Worm (Caenorhabditis elegans) whole organism, young adult: Measurements from ENCODE around the gene kat-1.
A peak's percentile ranks its signal among the peaks of the same experiment; 100 is the strongest.

ENCODE experiments used
- B0336.3 ChIP-seq: fragments of 200-800 bp; sonication (Bioruptor generic); IDR thresholded peaks from 2 replicates; pipeline ENCODE4 v1.3.6; 2022; ENCODE audit warnings: missing genetic modification characterization, missing compliant biosample characterization
- C06A6.2 ChIP-seq: fragments of 200-800 bp; sonication (Bioruptor generic); conservative IDR thresholded peaks from 2 replicates; pipeline ENCODE4 v1.3.6; 2022; ENCODE audit warnings: missing genetic modification characterization, missing compliant biosample characterization
- F57C9.4 ChIP-seq: sonication (generic microtip); optimal IDR thresholded peaks from 2 replicates; lab custom pipeline; 2017; ENCODE audit warnings: mild to moderate bottlenecking, missing genetic modification characterization, missing compliant biosample characterization
- T07F8.4 ChIP-seq: sonication (generic microtip); optimal IDR thresholded peaks from 2 replicates; lab custom pipeline; 2016; ENCODE audit warnings: mild to moderate bottlenecking, missing genetic modification characterization, moderate library complexity, missing compliant biosample characterization
- Y53G8AR.9 ChIP-seq: fragments of 200-800 bp; sonication (Bioruptor generic); conservative IDR thresholded peaks from 2 replicates; pipeline ENCODE4 v1.3.6; 2022; ENCODE audit warnings: missing genetic modification reagents, missing genetic modification characterization, missing compliant biosample characterization
- aptf-2 ChIP-seq: fragments of 200-800 bp; sonication (Bioruptor generic); conservative IDR thresholded peaks from 2 replicates; pipeline ENCODE4 v1.3.6; 2022; ENCODE audit warnings: missing genetic modification reagents, missing genetic modification characterization, missing compliant biosample characterization
- attf-3 ChIP-seq: fragments of 200-800 bp; sonication (Bioruptor generic); conservative IDR thresholded peaks from 2 replicates; pipeline ENCODE4 v1.3.6; 2022; ENCODE audit warnings: missing genetic modification reagents, missing genetic modification characterization, missing compliant biosample characterization
- attf-5 ChIP-seq: fragments of 200-800 bp; sonication (Bioruptor generic); optimal IDR thresholded peaks from 2 replicates; lab custom pipeline; 2018; ENCODE audit warnings: mild to moderate bottlenecking, missing genetic modification characterization, missing compliant biosample characterization
- attf-6 ChIP-seq: fragments of 200-800 bp; sonication (Bioruptor generic); IDR thresholded peaks from 2 replicates; pipeline ENCODE4 v1.3.6; 2022; ENCODE audit warnings: missing genetic modification reagents, missing genetic modification characterization, missing compliant biosample characterization
- bed-2 ChIP-seq: fragments of 200-800 bp; sonication (Bioruptor generic); IDR thresholded peaks from 2 replicates; pipeline ENCODE4 v1.3.6; 2022; ENCODE audit warnings: missing genetic modification reagents, missing genetic modification characterization, missing compliant biosample characterization
- cebp-2 ChIP-seq: fragments of 200-800 bp; sonication (Bioruptor generic); IDR thresholded peaks from 2 replicates; pipeline ENCODE4 v1.3.6; 2022; ENCODE audit warnings: missing genetic modification characterization, missing compliant biosample characterization
- ceh-58 ChIP-seq: fragments of 200-800 bp; sonication (Bioruptor generic); IDR thresholded peaks from 2 replicates; pipeline ENCODE4 v1.3.6; 2022; ENCODE audit warnings: missing genetic modification characterization, missing compliant biosample characterization
- ceh-79 ChIP-seq: sonication (generic microtip); optimal IDR thresholded peaks from 2 replicates; lab custom pipeline; 2017; ENCODE audit warnings: mild to moderate bottlenecking, missing genetic modification characterization, missing compliant biosample characterization
- ceh-91 ChIP-seq: fragments of 200-800 bp; sonication (Bioruptor generic); IDR thresholded peaks from 2 replicates; pipeline ENCODE4 v1.3.6; 2022; ENCODE audit warnings: missing genetic modification reagents, missing genetic modification characterization, missing compliant biosample characterization
- chd-7 ChIP-seq: sonication (generic microtip); optimal IDR thresholded peaks from 2 replicates; lab custom pipeline; 2016; ENCODE audit warnings: mild to moderate bottlenecking, missing genetic modification characterization, moderate library complexity, missing compliant biosample characterization
- die-1 ChIP-seq: sonication (generic microtip); optimal IDR thresholded peaks from 2 replicates; lab custom pipeline; 2016; ENCODE audit warnings: missing genotype, mild to moderate bottlenecking, missing genetic modification characterization, missing compliant biosample characterization
- dpff-1 ChIP-seq: sonication (generic microtip); optimal IDR thresholded peaks from 2 replicates; lab custom pipeline; 2017; ENCODE audit warnings: mild to moderate bottlenecking, missing genetic modification characterization, missing compliant biosample characterization
- ets-4 ChIP-seq: fragments of 200-800 bp; sonication (Bioruptor generic); optimal IDR thresholded peaks from 2 replicates; lab custom pipeline; 2018; ENCODE audit warnings: mild to moderate bottlenecking, missing genetic modification characterization, missing compliant biosample characterization
- hlh-12 ChIP-seq: sonication (generic microtip); optimal IDR thresholded peaks from 2 replicates; lab custom pipeline; 2016; ENCODE audit warnings: missing genetic modification characterization, missing compliant biosample characterization
- hmg-1.2 ChIP-seq: fragments of 200-800 bp; sonication (Bioruptor generic); IDR thresholded peaks from 2 replicates; pipeline ENCODE4 v1.3.6; 2022; ENCODE audit warnings: missing genetic modification reagents, missing genetic modification characterization, missing compliant biosample characterization
- lag-1 ChIP-seq: fragments of 200-800 bp; sonication (Bioruptor generic); IDR thresholded peaks from 2 replicates; pipeline ENCODE4 v1.3.6; 2022; ENCODE audit warnings: missing genetic modification reagents, missing genetic modification characterization, missing compliant biosample characterization
- let-526 ChIP-seq: fragments of 200-800 bp; sonication (Bioruptor generic); IDR thresholded peaks from 2 replicates; pipeline ENCODE4 v1.3.6; 2022; ENCODE audit warnings: missing genetic modification reagents, missing genetic modification characterization, missing compliant biosample characterization
- lin-26 ChIP-seq: fragments of 200-800 bp; sonication (Bioruptor generic); IDR thresholded peaks from 2 replicates; pipeline ENCODE4 v1.3.6; 2022; ENCODE audit warnings: missing genetic modification reagents, missing genetic modification characterization, missing compliant biosample characterization
- lir-1 ChIP-seq: fragments of 200-800 bp; sonication (Bioruptor generic); conservative IDR thresholded peaks from 2 replicates; pipeline ENCODE4 v1.3.6; 2022; ENCODE audit warnings: missing genetic modification reagents, missing genetic modification characterization, missing compliant biosample characterization
- madf-10 ChIP-seq: sonication (generic microtip); optimal IDR thresholded peaks from 2 replicates; lab custom pipeline; 2016; ENCODE audit warnings: mild to moderate bottlenecking, missing genetic modification characterization, missing compliant biosample characterization
- mcd-1 ChIP-seq: fragments of 200-800 bp; sonication (Bioruptor generic); IDR thresholded peaks from 2 replicates; pipeline ENCODE4 v1.3.6; 2022; ENCODE audit warnings: missing genetic modification reagents, missing genetic modification characterization, missing compliant biosample characterization
- nfya-1 ChIP-seq: sonication (generic microtip); optimal IDR thresholded peaks from 2 replicates; lab custom pipeline; 2017; ENCODE audit warnings: antibody characterized with exemption, missing compliant biosample characterization, missing genetic modification characterization, borderline replicate concordance; ENCODE audit not compliant: insufficient read depth
- nfya-2 ChIP-seq: fragments of 200-800 bp; sonication (Bioruptor generic); IDR thresholded peaks from 2 replicates; pipeline ENCODE4 v1.3.6; 2022; ENCODE audit warnings: missing genetic modification reagents, missing genetic modification characterization, missing compliant biosample characterization
- nfyb-1 ChIP-seq: fragments of 200-800 bp; sonication (Bioruptor generic); IDR thresholded peaks from 2 replicates; pipeline ENCODE4 v1.3.6; 2022; ENCODE audit warnings: missing genetic modification reagents, missing genetic modification characterization, missing compliant biosample characterization
- nhr-120 ChIP-seq: fragments of 200-800 bp; sonication (Bioruptor generic); IDR thresholded peaks from 2 replicates; pipeline ENCODE4 v1.3.6; 2022; ENCODE audit warnings: missing genetic modification characterization, missing compliant biosample characterization
- nhr-27 ChIP-seq: fragments of 200-800 bp; sonication (Bioruptor generic); optimal IDR thresholded peaks from 2 replicates; lab custom pipeline; 2018; ENCODE audit warnings: mild to moderate bottlenecking, missing genetic modification characterization, moderate library complexity, missing compliant biosample characterization
- pbrm-1 ChIP-seq: fragments of 200-800 bp; sonication (Bioruptor generic); IDR thresholded peaks from 2 replicates; pipeline ENCODE4 v1.3.6; 2022; ENCODE audit warnings: missing genetic modification reagents, missing genetic modification characterization, missing compliant biosample characterization
- rpc-1 ChIP-seq, 2 experiments: fragments of 150-350 bp in 1 of 2; sonication (generic microtip) in 1 of 2; optimal IDR thresholded peaks; 2 replicates each; lab custom pipeline; 2014 to 2018; ENCODE audit warnings: missing biosample characterization in 1 of 2, missing genetic modification characterization in 1 of 2, missing genetic modification reagents in 1 of 2, missing genotype in 1 of 2
- snpc-1.1 ChIP-seq: sonication (generic microtip); optimal IDR thresholded peaks from 2 replicates; lab custom pipeline; 2017; ENCODE audit warnings: missing genetic modification characterization, mild to moderate bottlenecking, missing compliant biosample characterization, antibody characterized with exemption, moderate library complexity, missing genotype, missing genetic modification reagents; ENCODE audit not compliant: insufficient read depth
- snpc-1.3 ChIP-seq: sonication (generic microtip); optimal IDR thresholded peaks from 2 replicates; lab custom pipeline; 2017; ENCODE audit warnings: missing genetic modification characterization, mild to moderate bottlenecking, missing compliant biosample characterization, antibody characterized with exemption, moderate library complexity, missing genotype, missing genetic modification reagents; ENCODE audit not compliant: insufficient read depth
- snpc-3.4 ChIP-seq: sonication (generic microtip); optimal IDR thresholded peaks from 2 replicates; lab custom pipeline; 2017; ENCODE audit warnings: missing genetic modification characterization, mild to moderate bottlenecking, missing compliant biosample characterization, antibody characterized with exemption, moderate library complexity, missing genotype, missing genetic modification reagents
- ztf-18 ChIP-seq: sonication (generic microtip); optimal IDR thresholded peaks from 2 replicates; lab custom pipeline; 2016; ENCODE audit warnings: missing genotype, mild to moderate bottlenecking, missing genetic modification characterization, missing compliant biosample characterization
- ztf-25 ChIP-seq: fragments of 200-800 bp; sonication (Bioruptor generic); IDR thresholded peaks from 2 replicates; pipeline ENCODE4 v1.3.6; 2022; ENCODE audit warnings: missing genetic modification reagents, missing genetic modification characterization, missing compliant biosample characterization
- ztf-3 ChIP-seq: fragments of 200-800 bp; sonication (Bioruptor generic); optimal IDR thresholded peaks from 2 replicates; lab custom pipeline; 2018; ENCODE audit warnings: mild to moderate bottlenecking, missing genetic modification characterization, missing compliant biosample characterization
- ztf-6 ChIP-seq: fragments of 200-800 bp; sonication (Bioruptor generic); IDR thresholded peaks from 2 replicates; pipeline ENCODE4 v1.3.6; 2022; ENCODE audit warnings: missing genetic modification reagents, missing genetic modification characterization, missing compliant biosample characterization

The kat-1 gene

DNA sequence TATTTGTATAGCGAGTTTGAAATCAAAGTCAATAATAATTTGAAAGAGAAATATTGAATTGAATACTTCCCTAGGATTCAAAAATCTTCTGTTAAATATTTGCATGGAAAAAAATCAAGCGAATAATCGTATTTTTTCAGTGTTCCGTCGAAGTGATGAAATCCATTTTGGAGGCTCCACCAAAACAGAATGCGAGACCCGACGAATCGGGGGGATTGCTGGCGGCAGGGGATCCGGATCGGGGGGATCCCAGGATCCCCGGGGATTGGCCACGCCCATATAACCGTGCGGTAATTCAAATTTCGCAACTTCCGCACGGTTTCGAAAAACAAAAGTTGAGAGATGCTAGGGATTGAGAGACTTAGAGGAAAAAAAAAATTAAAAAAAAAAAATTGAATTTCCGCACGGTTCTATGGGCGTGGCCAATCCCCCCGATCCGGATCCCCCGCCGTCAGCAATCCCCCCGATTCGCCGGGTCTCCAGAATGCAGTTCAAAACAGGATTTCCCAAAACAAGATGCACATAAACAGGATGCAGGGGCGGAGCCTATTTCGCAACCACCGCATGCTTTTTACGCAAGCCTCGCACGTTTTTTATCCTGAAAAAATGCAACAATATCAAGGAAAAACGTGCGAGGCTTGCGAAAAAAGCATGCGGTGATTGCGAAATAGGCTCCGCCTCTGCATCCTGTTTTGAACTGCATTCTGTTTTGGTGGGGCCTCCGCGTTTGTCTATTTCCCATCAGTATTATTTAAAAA, 49.2 kb downstream of the kat-1 start, which contains the start of gene F10E7.11 (continued):
- no peak for TF ChIP-seq hlh-12 (tag; lab: Kevin White, UChicago)
- no peak for TF ChIP-seq cebp-2 (GFP tag; lab: Robert Waterston, UW)
- peak; percentile 5 for TF ChIP-seq snpc-3.4 (tag; lab: Kevin White, UChicago)
- TF ChIP-seq ztf-3 (GFP tag; lab: Kevin White, UChicago), result no peak
- TF ChIP-seq madf-10 (tag; lab: Kevin White, UChicago), result no peak
- TF ChIP-seq aptf-2 (GFP tag; lab: Robert Waterston, UW), result 0 out of 2 replicates have a peak, but pooled peaks have one; percentile 40
- peak; percentile 71; the same call in 1 of the 2 replicates for TF ChIP-seq C06A6.2 (GFP tag; lab: Robert Waterston, UW)
- no peak for TF ChIP-seq nfya-1 (tag; lab: Kevin White, UChicago)
- TF ChIP-seq ztf-6, result no peak
- TF ChIP-seq nfyb-1 (GFP tag; lab: Robert Waterston, UW), result no peak
- peak; percentile 78 for TF ChIP-seq mcd-1 (GFP tag; lab: Robert Waterston, UW)
- TF ChIP-seq nhr-27 (tag; lab: Kevin White, UChicago), result no peak
- no peak for TF ChIP-seq nhr-120
- TF ChIP-seq bed-2, result no peak
- TF ChIP-seq pbrm-1, result peak; percentile 65; the same call in 1 of the 2 replicates
- 0 out of 2 replicates have a peak, but pooled peaks have one; percentile 21 for TF ChIP-seq ztf-25 (GFP tag; lab: Robert Waterston, UW)
- peak; percentile 26; the same call in 1 of the 2 replicates for TF ChIP-seq lin-26 (GFP tag; lab: Robert Waterston, UW)
- TF ChIP-seq attf-5 (GFP tag; lab: Kevin White, UChicago), result peak; percentile 21
- 0 out of 2 replicates have a peak, but pooled peaks have one; percentile 42 for TF ChIP-seq let-526 (GFP tag; lab: Robert Waterston, UW)
- no peak for TF ChIP-seq chd-7 (tag; lab: Kevin White, UChicago)
- TF ChIP-seq snpc-1.3, result no peak
- TF ChIP-seq T07F8.4, result no peak
- TF ChIP-seq die-1 (tag; lab: Kevin White, UChicago), result no peak
- TF ChIP-seq ceh-79 (tag; lab: Kevin White, UChicago), result no peak
- no peak for TF ChIP-seq lir-1 (GFP tag; lab: Robert Waterston, UW)
- peak; percentile 52 for TF ChIP-seq ztf-18 (tag; lab: Kevin White, UChicago)
- TF ChIP-seq F57C9.4 (tag; lab: Kevin White, UChicago), result no peak
- 0 out of 2 replicates have a peak, but pooled peaks have one; percentile 39 for TF ChIP-seq attf-3 (GFP tag; lab: Robert Waterston, UW)
- TF ChIP-seq attf-6 (GFP tag; lab: Robert Waterston, UW), result no peak
- TF ChIP-seq hmg-1.2, result peak; percentile 7; the same call in 1 of the 2 replicates
- no peak for TF ChIP-seq lag-1 (GFP tag; lab: Robert Waterston, UW)
- TF ChIP-seq dpff-1, result no peak
- no peak for TF ChIP-seq ets-4 (GFP tag; lab: Kevin White, UChicago)
- TF ChIP-seq Y53G8AR.9, result 0 out of 2 replicates have a peak, but pooled peaks have one; percentile 31
- no peak for TF ChIP-seq ceh-58 (GFP tag; lab: Robert Waterston, UW)
- TF ChIP-seq rpc-1 (optimal IDR thresholded peaks at IDR 0.05; lab: Kevin White, UChicago), result peak; percentile 9
- no peak for TF ChIP-seq rpc-1 (tag; optimal IDR thresholded peaks at IDR 0.05; lab: Kevin White, UChicago)
- TF ChIP-seq B0336.3, result peak; percentile 34; the same call in 1 of the 2 replicates
- no peak; the same call in 1 of the 2 replicates for TF ChIP-seq ceh-91
- no peak for TF ChIP-seq nfya-2 (GFP tag; lab: Robert Waterston, UW)
- TF ChIP-seq snpc-1.1, result no peak
- TF ChIP-seq, all 124 proteins: peak for 24
